Fruit fly (Drosophila melanogaster) whole organism, wandering third instar larva: ENCODE results near the gene Stam.

Experiments used
- Abd-B ChIP-seq: fragments of >200 bp; optimal IDR thresholded peaks from 2 replicates; lab custom pipeline; 2017; ENCODE audit warnings: missing biosample characterization, missing genetic modification characterization
- CG32264 ChIP-seq: fragments of 200-800 bp; sonication (Bioruptor generic); optimal IDR thresholded peaks from 2 replicates; lab custom pipeline; 2016; ENCODE audit warnings: missing biosample characterization, missing genetic modification characterization
- CG9705 ChIP-seq: fragments of 200-800 bp; sonication (Bioruptor generic); optimal IDR thresholded peaks from 2 replicates; lab custom pipeline; 2018; ENCODE audit warnings: missing biosample characterization, mild to moderate bottlenecking, missing genetic modification characterization
- GATAd ChIP-seq: sonication (Bioruptor generic); optimal IDR thresholded peaks from 2 replicates; lab custom pipeline; 2016; ENCODE audit warnings: missing biosample characterization, missing genetic modification characterization
- Hr83 ChIP-seq: fragments of 200-300 bp; sonication (Bioruptor generic); optimal IDR thresholded peaks from 2 replicates; lab custom pipeline; 2016; ENCODE audit warnings: missing biosample characterization, mild to moderate bottlenecking, missing genetic modification characterization, moderate library complexity; ENCODE audit not compliant: poor library complexity, severe bottlenecking
- Jra ChIP-seq: sonication (Bioruptor generic); optimal IDR thresholded peaks from 2 replicates; lab custom pipeline; 2016; ENCODE audit warnings: missing biosample characterization, missing genetic modification characterization
- Myc ChIP-seq: fragments of >200 bp; optimal IDR thresholded peaks from 2 replicates; lab custom pipeline; 2017
- N ChIP-seq: fragments of >200 bp; optimal IDR thresholded peaks from 2 replicates; lab custom pipeline; 2018; ENCODE audit warnings: missing biosample characterization, missing external identifiers, missing genetic modification characterization
- OdsH ChIP-seq: fragments of 200-800 bp; sonication (Bioruptor generic); optimal IDR thresholded peaks from 2 replicates; lab custom pipeline; 2016; ENCODE audit warnings: missing biosample characterization, mild to moderate bottlenecking, missing genetic modification characterization
- dl ChIP-seq, 2 experiments: fragments of 175-275, 200-275 bp in 1 of 2; fragments of 200-275 bp in 1 of 2; sonication (Bioruptor generic); optimal IDR thresholded peaks; lab custom pipeline; 2018; ENCODE audit warnings: mild to moderate bottlenecking in 2 of 2, missing biosample characterization in 2 of 2, missing genetic modification characterization in 2 of 2, moderate library complexity in 2 of 2; ENCODE audit not compliant: partially characterized antibody in 2 of 2, insufficient read depth in 1 of 2
- foxo ChIP-seq, 2 experiments: fragments of 200-800 bp; sonication (Bioruptor generic); optimal IDR thresholded peaks; 2 replicates in 1 of 2; 3 replicates in 1 of 2; lab custom pipeline; 2016 to 2017; ENCODE audit warnings: missing biosample characterization in 2 of 2, missing genetic modification characterization in 2 of 2
- fru ChIP-seq: fragments of 200-800 bp; sonication (Bioruptor generic); optimal IDR thresholded peaks from 3 replicates; lab custom pipeline; 2016; ENCODE audit warnings: missing biosample characterization, mild to moderate bottlenecking, missing genetic modification characterization
- jim ChIP-seq: fragments of 175-275, 200-325 bp; sonication (Bioruptor generic); optimal IDR thresholded peaks from 2 replicates; lab custom pipeline; 2016; ENCODE audit warnings: missing biosample characterization, mild to moderate bottlenecking, missing genetic modification characterization
- lola ChIP-seq: fragments of >200 bp; optimal IDR thresholded peaks from 2 replicates; lab custom pipeline; 2017; ENCODE audit warnings: missing biosample characterization, missing genetic modification characterization
- rgr ChIP-seq: fragments of 200-800 bp; sonication (Bioruptor generic); optimal IDR thresholded peaks from 3 replicates; lab custom pipeline; 2016; ENCODE audit warnings: missing biosample characterization, mild to moderate bottlenecking, missing genetic modification characterization

Gene Stam

dm6 chr2L:10901685-10902084 is 43.3 kb downstream of the Stam start, which contains the start of gene CG14070:
Gene CG14070, minus strand, starts transcription at chr2L:10901785.
- TF ChIP-seq Hr83 (GFP tag; lab: Kevin White, UChicago) (no peak), CG32264 (GFP tag; lab: Kevin White, UChicago) (no peak), CG9705 (GFP tag; lab: Kevin White, UChicago) (no peak), OdsH (GFP tag; lab: Kevin White, UChicago) (no peak)

DNA sequence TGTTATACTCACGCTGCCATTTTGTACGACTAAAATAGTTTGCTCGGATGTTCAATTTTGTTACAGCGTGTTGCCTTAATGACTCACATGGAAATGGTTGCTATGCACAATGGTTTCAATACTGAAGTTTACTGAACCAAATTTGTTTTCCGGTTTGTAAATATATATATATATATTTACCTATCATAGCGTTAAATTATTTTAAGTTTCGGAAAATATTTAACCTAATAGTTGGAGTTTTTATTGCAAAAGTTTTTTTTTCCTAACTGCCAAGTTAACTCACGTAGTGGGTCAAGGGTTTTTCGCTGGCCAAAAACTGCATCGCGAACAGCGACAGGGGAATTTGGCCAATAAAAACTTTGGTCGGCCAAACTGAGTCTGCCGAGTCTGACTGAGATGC is 50.5 kb downstream of the Stam start, which contains the start of gene CG7309:
Gene CG7309 (minus strand): TSS at position 101 of the 400 bp plus-strand sequence.
- TF ChIP-seq N (GFP tag; lab: Kevin White, UChicago) (no peak), dl (GFP tag; optimal IDR thresholded peaks at IDR 0.05; lab: Kevin White, UChicago; ENCODE audit: insufficient read depth in 1 of 2, partially characterized antibody in 2 of 2) (no peak), lola (no peak), Abd-B (no peak), foxo (GFP tag; optimal IDR thresholded peaks at IDR 0.05; lab: Kevin White, UChicago) (no peak), Myc (no peak), CG9705 (GFP tag; lab: Kevin White, UChicago) (no peak), jim (GFP tag; lab: Kevin White, UChicago) (no peak), GATAd (GFP tag; lab: Kevin White, UChicago) (no peak), rgr (GFP tag; lab: Kevin White, UChicago) (no peak), fru (GFP tag; lab: Kevin White, UChicago) (no peak)
- TF ChIP-seq, all 38 proteins: peak for 0

DNA sequence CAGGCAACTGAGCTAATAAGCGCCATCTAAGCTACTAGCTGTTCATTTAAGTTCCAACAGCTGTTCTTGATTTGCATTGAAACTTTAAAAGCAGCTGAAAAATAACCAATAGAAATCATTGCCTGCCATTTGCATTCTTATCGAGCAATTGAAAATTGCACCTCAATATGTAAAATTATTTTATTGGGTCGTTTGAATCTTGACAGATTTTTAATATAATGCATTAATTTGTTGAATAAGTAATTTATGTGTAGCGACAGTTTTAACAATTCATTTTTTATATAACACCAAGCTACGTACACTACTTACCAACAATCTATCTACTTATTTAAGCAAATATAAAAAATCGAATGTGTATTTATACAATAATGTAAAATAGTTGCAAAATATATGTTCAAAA is 52.2 kb downstream of the Stam start, which contains the start of gene CG14069:
Gene CG14069 (minus strand): TSS at position 101 of the 400 bp plus-strand sequence.
- TF ChIP-seq Jra = no peak
- no peak for TF ChIP-seq CG9705 (GFP tag; lab: Kevin White, UChicago)
- TF ChIP-seq lola = no peak
- TF ChIP-seq, all 38 proteins: peak for 0
